Worm (Caenorhabditis elegans) whole organism, L3 larva: Measurements from ENCODE around the gene Y46G5A.14.

Experiments used
- ZK546.5 ChIP-seq: sonication (generic microtip); optimal IDR thresholded peaks from 2 replicates; lab custom pipeline; 2017; ENCODE audit warnings: missing biosample characterization, missing genetic modification characterization
- ama-1 ChIP-seq: fragments of 150-350 bp; optimal IDR thresholded peaks from 2 replicates; lab custom pipeline; 2018
- ceh-82 ChIP-seq: fragments of 150-350 bp; optimal IDR thresholded peaks from 2 replicates; lab custom pipeline; 2014; ENCODE audit warnings: missing biosample characterization, missing genetic modification characterization
- egl-27 ChIP-seq: sonication (generic microtip); optimal IDR thresholded peaks from 4 replicates; lab custom pipeline; 2017; ENCODE audit warnings: missing biosample characterization, missing genetic modification reagents, missing genetic modification characterization
- elt-2 ChIP-seq: sonication (generic microtip); optimal IDR thresholded peaks from 2 replicates; lab custom pipeline; 2016; ENCODE audit warnings: missing genetic modification reagents, mild to moderate bottlenecking, missing genetic modification characterization, missing compliant biosample characterization
- lin-15B ChIP-seq: fragments of 150-350 bp; optimal IDR thresholded peaks from 2 replicates; lab custom pipeline; 2014; ENCODE audit warnings: missing biosample characterization, missing genetic modification characterization
- nfya-1 ChIP-seq: sonication (generic microtip); optimal IDR thresholded peaks from 2 replicates; lab custom pipeline; 2017; ENCODE audit warnings: missing genetic modification characterization, mild to moderate bottlenecking, missing compliant biosample characterization, antibody characterized with exemption, moderate library complexity; ENCODE audit not compliant: insufficient read depth
- nhr-237 ChIP-seq: fragments of 150-350 bp; optimal IDR thresholded peaks from 2 replicates; lab custom pipeline; 2014; ENCODE audit warnings: missing biosample characterization, missing genetic modification characterization
- pha-4 ChIP-seq: fragments of 150-350 bp; optimal IDR thresholded peaks from 2 replicates; lab custom pipeline; 2014; ENCODE audit warnings: missing biosample characterization, missing genetic modification reagents, missing genetic modification characterization
- sea-2 ChIP-seq: fragments of 150-350 bp; sonication (generic microtip); optimal IDR thresholded peaks from 4 replicates; lab custom pipeline; 2014; ENCODE audit warnings: missing biosample characterization, missing genetic modification reagents, missing genetic modification characterization

ce11 chrII:12764476-12764875, 10.0 kb upstream of the Y46G5A.14 start:
- TF ChIP-seq nhr-237 (tag; lab: Kevin White, UChicago) (no peak), elt-2 (no peak), pha-4 (tag; lab: Kevin White, UChicago) (no peak), ceh-82 (no peak), egl-27 (no peak), nfya-1 (tag; lab: Kevin White, UChicago) (no peak), lin-15B (tag; lab: Kevin White, UChicago) (no peak), sea-2 (GFP tag; lab: Kevin White, UChicago) (no peak), ZK546.5 (tag; lab: Kevin White, UChicago) (no peak), ama-1 (lab: Kevin White, UChicago) (no peak)
